5 fruit fly cellular contexts compared by ENCODE assay signal in the genomic region with DNA sequence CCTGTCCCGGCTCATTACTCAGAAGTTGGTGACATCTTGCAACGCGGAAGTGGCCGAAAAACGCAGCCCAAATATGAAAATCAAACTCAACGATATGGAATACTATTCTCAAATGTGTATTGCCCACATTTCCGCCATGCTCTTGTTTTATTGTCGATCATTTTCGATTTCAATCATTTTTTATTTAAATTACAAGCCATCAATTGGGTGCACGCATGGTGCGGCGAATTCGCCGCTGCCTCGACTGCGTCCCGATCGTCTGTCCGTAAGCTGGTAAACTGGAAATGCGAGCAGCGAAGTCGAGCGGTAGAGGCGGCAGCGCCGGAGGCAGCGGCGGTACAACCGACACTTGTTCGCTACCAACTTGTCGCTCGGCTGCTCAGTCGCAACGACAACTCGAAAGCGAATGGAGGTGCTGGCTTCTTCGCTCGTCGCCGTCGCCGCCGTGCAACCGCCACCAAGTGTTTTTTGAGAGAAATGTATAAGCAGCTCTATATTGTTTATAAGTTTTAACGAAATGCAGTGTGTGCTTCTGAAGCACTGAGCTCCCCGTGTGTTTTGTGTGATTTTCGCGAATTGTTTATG.
A peak's percentile ranks its signal among the peaks of the same experiment; 100 is the strongest.
TF ChIP-seq lines count a peak whose summit lies in the region.

No protein-coding gene starts in this region.

- no peak for TF ChIP-seq CTCF in whole organism, embryonic (GFP tag; optimal IDR thresholded peaks at IDR 0.05; lab: Kevin White, UChicago)

TF ChIP-seq in whole organism, adult, 20 proteins besides CTCF, POLR2A, EP300 and RAD21:
- TF ChIP-seq cic (GFP tag; optimal IDR thresholded peaks at IDR 0.05; lab: Kevin White, UChicago): peak; percentile 10
- no peak for TF ChIP-seq Hr96 (GFP tag; optimal IDR thresholded peaks at IDR 0.05; lab: Kevin White, UChicago)
- no peak for TF ChIP-seq CG11617 (GFP tag; optimal IDR thresholded peaks at IDR 0.05; lab: Kevin White, UChicago)
- TF ChIP-seq Crg-1 (GFP tag; optimal IDR thresholded peaks at IDR 0.05; lab: Kevin White, UChicago): no peak

TF ChIP-seq in whole organism, embryonic, 481 proteins besides CTCF, POLR2A, EP300 and RAD21 (continues in another document):
- TF ChIP-seq Dll (GFP tag; IDR thresholded peaks at IDR 0.05; lab: Robert Waterston, UW; ENCODE audit: partially characterized antibody) (0 out of 4 replicates have a peak, but pooled peaks have one; percentile 36), zfh2 (GFP tag; optimal IDR thresholded peaks at IDR 0.05; lab: Kevin White, UChicago) (no peak), Adf1 (GFP tag; IDR thresholded peaks at IDR 0.05; lab: Robert Waterston, UW) (peak; percentile 92), br (optimal IDR thresholded peaks at IDR 0.05; lab: Kevin White, UChicago) (no peak), Fer1 (GFP tag; optimal IDR thresholded peaks at IDR 0.05; lab: Kevin White, UChicago) (peak; percentile 9), CG3407 (GFP tag; optimal IDR thresholded peaks at IDR 0.05; lab: Kevin White, UChicago) (no peak), fd96Cb (tag; optimal IDR thresholded peaks at IDR 0.05; lab: Kevin White, UChicago) (no peak), Med (GFP tag; lab: Kevin White, UChicago) (peak; percentile 74), E2f1 (GFP tag; IDR thresholded peaks at IDR 0.05; lab: Robert Waterston, UW) (no peak), CG4404 (GFP tag; IDR thresholded peaks at IDR 0.05; lab: Robert Waterston, UW) (no peak), Bgb (GFP tag; IDR thresholded peaks at IDR 0.05; lab: Robert Waterston, UW; ENCODE audit: partially characterized antibody) (peak; percentile 27; the same call in 1 of the 2 replicates), hbn (GFP tag; IDR thresholded peaks at IDR 0.05; lab: Robert Waterston, UW; ENCODE audit: partially characterized antibody) (no peak), H15 (GFP tag; IDR thresholded peaks at IDR 0.05; lab: Robert Waterston, UW) (no peak), Jarid2 (GFP tag; optimal IDR thresholded peaks at IDR 0.05; lab: Kevin White, UChicago) (peak; percentile 92), nerfin-2 (GFP tag; IDR thresholded peaks at IDR 0.05; lab: Robert Waterston, UW; ENCODE audit: partially characterized antibody) (0 out of 2 replicates have a peak, but pooled peaks have one; percentile 21), odd (GFP tag; optimal IDR thresholded peaks at IDR 0.05; lab: Kevin White, UChicago) (peak; percentile 10), vvl (GFP tag; IDR thresholded peaks at IDR 0.05; lab: Robert Waterston, UW) (peak; percentile 35; the same call in 1 of the 2 replicates), emc (GFP tag; optimal IDR thresholded peaks at IDR 0.05; lab: Kevin White, UChicago) (no peak)

TF ChIP-seq in whole organism, prepupa, 60 proteins besides CTCF, POLR2A, EP300 and RAD21 (continues in another document):
- TF ChIP-seq fkh (GFP tag; optimal IDR thresholded peaks at IDR 0.05; lab: Kevin White, UChicago) (no peak), CG3032 (tag; optimal IDR thresholded peaks at IDR 0.05; lab: Kevin White, UChicago) (no peak), CG1621 (tag; optimal IDR thresholded peaks at IDR 0.05; lab: Kevin White, UChicago) (peak; percentile 8), CG8632 (GFP tag; optimal IDR thresholded peaks at IDR 0.05; lab: Kevin White, UChicago) (no peak), fd59A (GFP tag; optimal IDR thresholded peaks at IDR 0.05; lab: Kevin White, UChicago) (no peak), vri (GFP tag; optimal IDR thresholded peaks at IDR 0.05; lab: Kevin White, UChicago) (no peak), pdm3 (GFP tag; optimal IDR thresholded peaks at IDR 0.05; lab: Kevin White, UChicago) (no peak), cyc (GFP tag; optimal IDR thresholded peaks at IDR 0.05; lab: Kevin White, UChicago) (no peak), CG6276 (GFP tag; optimal IDR thresholded peaks at IDR 0.05; lab: Kevin White, UChicago) (peak; percentile 21), salr (GFP tag; optimal IDR thresholded peaks at IDR 0.05; lab: Kevin White, UChicago) (no peak), CG8119 (GFP tag; IDR thresholded peaks at IDR 0.05; lab: Robert Waterston, UW) (no peak; the same call in 2 of the 3 replicates), CG32006 (GFP tag; optimal IDR thresholded peaks at IDR 0.05; lab: Kevin White, UChicago) (no peak), Hr4 (GFP tag; optimal IDR thresholded peaks at IDR 0.05; lab: Kevin White, UChicago) (no peak), Eip75B (GFP tag; optimal IDR thresholded peaks at IDR 0.05; lab: Kevin White, UChicago) (no peak), esn (GFP tag; optimal IDR thresholded peaks at IDR 0.05; lab: Kevin White, UChicago) (peak; percentile 26), CG11902 (GFP tag; optimal IDR thresholded peaks at IDR 0.05; lab: Kevin White, UChicago) (no peak), svp (GFP tag; lab: Kevin White, UChicago) (peak; percentile 54), topi (GFP tag; optimal IDR thresholded peaks at IDR 0.05; lab: Kevin White, UChicago) (no peak), Eip93F (GFP tag; optimal IDR thresholded peaks at IDR 0.05; lab: Kevin White, UChicago) (no peak), fd85E (GFP tag; optimal IDR thresholded peaks at IDR 0.05; lab: Kevin White, UChicago) (no peak), CG6792 (GFP tag; optimal IDR thresholded peaks at IDR 0.05; lab: Kevin White, UChicago) (no peak), Hr39 (GFP tag; optimal IDR thresholded peaks at IDR 0.05; lab: Kevin White, UChicago) (no peak)

TF ChIP-seq in whole organism, pupa, 21 proteins besides CTCF, POLR2A, EP300 and RAD21:
- TF ChIP-seq rn (GFP tag; IDR thresholded peaks at IDR 0.05; lab: Robert Waterston, UW) (no peak), CG8301 (tag; optimal IDR thresholded peaks at IDR 0.05; lab: Kevin White, UChicago) (no peak), gl (tag; optimal IDR thresholded peaks at IDR 0.05; lab: Kevin White, UChicago) (no peak), fd96Ca (GFP tag; IDR thresholded peaks at IDR 0.05; lab: Robert Waterston, UW) (peak; percentile 39; the same call in 1 of the 3 replicates), CG10348 (GFP tag; IDR thresholded peaks at IDR 0.05; lab: Robert Waterston, UW) (no peak), CG12605 (GFP tag; IDR thresholded peaks at IDR 0.05; lab: Robert Waterston, UW) (no peak), Pif1B (GFP tag; optimal IDR thresholded peaks at IDR 0.05; lab: Kevin White, UChicago) (peak; percentile 1), CG8159 (tag; optimal IDR thresholded peaks at IDR 0.05; lab: Kevin White, UChicago) (no peak), Snoo (tag; optimal IDR thresholded peaks at IDR 0.05; lab: Kevin White, UChicago) (peak; percentile 30), Ets98B (GFP tag; IDR thresholded peaks at IDR 0.05; lab: Robert Waterston, UW) (peak; percentile 60), CG13204 (GFP tag; optimal IDR thresholded peaks at IDR 0.05; lab: Kevin White, UChicago) (peak; percentile 99), CG4496 (GFP tag; IDR thresholded peaks at IDR 0.05; lab: Robert Waterston, UW) (0 out of 3 replicates have a peak, but pooled peaks have one; percentile 40), CG32121 (GFP tag; IDR thresholded peaks at IDR 0.05; lab: Robert Waterston, UW) (peak; percentile 21; the same call in 1 of the 2 replicates)

TF ChIP-seq in whole organism, wandering third instar larva, 38 proteins besides CTCF, POLR2A, EP300 and RAD21:
- TF ChIP-seq GATAd (GFP tag; optimal IDR thresholded peaks at IDR 0.05; lab: Kevin White, UChicago) (no peak), h (GFP tag; optimal IDR thresholded peaks at IDR 0.05; lab: Kevin White, UChicago) (peak; percentile 56), Rel (GFP tag; optimal IDR thresholded peaks at IDR 0.05; lab: Kevin White, UChicago) (no peak), Rel (tag; optimal IDR thresholded peaks at IDR 0.05; lab: Kevin White, UChicago) (peak; percentile 0), sage (GFP tag; optimal IDR thresholded peaks at IDR 0.05; lab: Kevin White, UChicago) (no peak), sv (GFP tag; optimal IDR thresholded peaks at IDR 0.05; lab: Kevin White, UChicago) (no peak), Mio (GFP tag; optimal IDR thresholded peaks at IDR 0.05; lab: Kevin White, UChicago) (no peak), foxo (GFP tag; optimal IDR thresholded peaks at IDR 0.05; lab: Kevin White, UChicago) (peak in 1 of 2 experiments; percentile 7), dmrt93B (GFP tag; optimal IDR thresholded peaks at IDR 0.05; lab: Kevin White, UChicago) (no peak), rgr (GFP tag; optimal IDR thresholded peaks at IDR 0.05; lab: Kevin White, UChicago) (peak; percentile 7), Dfd (GFP tag; optimal IDR thresholded peaks at IDR 0.05; lab: Kevin White, UChicago) (no peak), brk (GFP tag; optimal IDR thresholded peaks at IDR 0.05; lab: Kevin White, UChicago) (no peak), Dif (GFP tag; optimal IDR thresholded peaks at IDR 0.05; lab: Kevin White, UChicago; ENCODE audit: partially characterized antibody) (peak; percentile 32), fru (GFP tag; optimal IDR thresholded peaks at IDR 0.05; lab: Kevin White, UChicago) (peak; percentile 34)
